Worm (Caenorhabditis elegans): ENCODE results near the gene srz-82.
"Not testable (repeated sequence)": the region's sequence is repeated elsewhere in the genome, so short reads cannot be mapped to it uniquely, and the experiment has no call there.

DNA sequence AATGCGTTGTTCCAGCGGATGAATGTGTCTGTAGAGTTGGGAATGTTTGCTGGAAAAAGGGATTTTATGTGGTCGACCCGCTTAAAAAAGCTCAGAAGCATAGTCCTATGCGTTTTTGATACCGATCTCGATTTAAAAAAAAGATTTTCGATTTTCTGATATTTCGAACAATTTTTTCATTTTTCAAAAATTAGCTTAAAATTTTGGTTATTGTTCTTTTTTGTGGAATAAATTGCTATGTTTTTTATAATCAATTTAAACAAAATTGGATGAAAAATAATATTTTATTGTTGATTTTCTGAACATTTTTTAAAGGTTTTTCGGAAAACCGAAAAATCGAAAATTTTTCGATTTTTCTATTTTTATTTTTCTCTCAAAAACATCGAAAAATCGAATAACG is 49.3 kb upstream of the srz-82 start, which contains the start of gene C04C3.7:
- not testable (repeated sequence) for TF ChIP-seq F33H1.4 (GFP tag; IDR thresholded peaks at IDR 0.05); atf-7 (tag; optimal IDR thresholded peaks at IDR 0.05); somi-1 (GFP tag; optimal IDR thresholded peaks at IDR 0.05); mcd-1 (GFP tag; IDR thresholded peaks at IDR 0.05); madf-10 (tag; optimal IDR thresholded peaks at IDR 0.05); lag-1 (GFP tag; IDR thresholded peaks at IDR 0.05); let-526 (GFP tag; IDR thresholded peaks at IDR 0.05); snpc-4 (GFP tag; optimal IDR thresholded peaks at IDR 0.05); snpc-4 (tag; optimal IDR thresholded peaks at IDR 0.05); madf-6 (GFP tag; IDR thresholded peaks at IDR 0.05); bed-1 (GFP tag; IDR thresholded peaks at IDR 0.05); ztf-3 (GFP tag; optimal IDR thresholded peaks at IDR 0.05); ceh-100 (GFP tag; IDR thresholded peaks at IDR 0.05)

All from whole organism, young adult.